Fruit fly (Drosophila melanogaster): Measurements from ENCODE around the gene spict.

The spict gene

DNA sequence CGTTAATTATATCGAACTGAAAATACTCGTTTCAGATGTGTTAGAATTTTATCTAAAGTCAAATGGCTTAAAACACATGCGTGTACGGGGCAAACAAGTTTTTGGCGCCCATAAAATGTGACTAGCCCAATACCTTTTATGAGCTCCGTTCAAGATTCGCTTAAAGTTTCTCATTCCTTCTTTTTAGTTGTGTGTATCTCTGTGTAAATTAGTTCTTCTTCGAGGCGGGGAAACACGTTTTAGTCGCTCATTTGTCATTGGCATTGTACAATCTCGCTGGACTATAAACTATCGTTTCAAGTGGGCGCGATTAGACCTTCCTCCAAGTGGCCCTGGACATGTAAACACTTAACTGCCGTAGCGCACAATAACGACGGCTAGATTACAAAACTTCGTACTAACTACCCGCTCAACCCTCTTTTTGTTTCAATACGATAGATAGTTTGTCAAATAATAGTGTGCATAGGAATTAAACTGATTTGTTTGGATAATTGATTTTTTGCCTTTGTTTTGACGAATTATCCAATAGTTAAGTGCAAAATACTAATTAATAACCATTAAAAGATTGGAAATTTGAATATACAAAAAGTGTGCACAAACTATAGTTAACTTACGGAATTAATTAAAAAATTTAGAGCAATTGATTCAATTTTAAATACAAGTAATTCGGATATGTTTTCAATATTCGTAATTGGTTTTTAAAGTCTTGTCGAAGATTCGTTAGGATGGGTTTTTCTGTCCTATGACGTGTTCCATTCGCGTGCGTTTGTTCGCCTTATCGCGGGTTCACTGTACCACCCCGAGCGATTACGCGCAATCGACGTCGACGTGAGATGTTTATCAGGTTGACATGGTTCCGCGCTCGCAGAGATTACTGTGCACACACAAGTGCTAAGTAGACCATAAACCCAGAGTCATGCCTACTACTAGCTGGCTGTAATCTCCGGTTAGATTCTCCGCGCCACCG, 16.2 kb downstream of the spict start (continued):
- TF ChIP-seq bab2 (GFP tag; optimal IDR thresholded peaks at IDR 0.05): peak; percentile 10
- TF ChIP-seq CG13624 (GFP tag; optimal IDR thresholded peaks at IDR 0.05): peak; percentile 12
- no peak for TF ChIP-seq CG7271 (tag; optimal IDR thresholded peaks at IDR 0.05)
- peak; percentile 57 for TF ChIP-seq D19B (GFP tag; optimal IDR thresholded peaks at IDR 0.05)
- TF ChIP-seq lov (optimal IDR thresholded peaks at IDR 0.05): no peak
- TF ChIP-seq lov (GFP tag; IDR thresholded peaks at IDR 0.05): 0 out of 3 replicates have a peak, but pooled peaks have one; percentile 38
- no peak for TF ChIP-seq CG9797 (GFP tag; optimal IDR thresholded peaks at IDR 0.05)
- peak; percentile 29 for TF ChIP-seq CG4328 (GFP tag; optimal IDR thresholded peaks at IDR 0.05)
- TF ChIP-seq seq (GFP tag; IDR thresholded peaks at IDR 0.05): no peak; the same call in 1 of the 2 replicates
- no peak for TF ChIP-seq lbe (GFP tag; optimal IDR thresholded peaks at IDR 0.05)
- TF ChIP-seq H2.0 (GFP tag; IDR thresholded peaks at IDR 0.05): 0 out of 2 replicates have a peak, but pooled peaks have one; percentile 7
- no peak for TF ChIP-seq schlank (tag; optimal IDR thresholded peaks at IDR 0.05)
- peak; percentile 62 for TF ChIP-seq Fer1 (GFP tag; optimal IDR thresholded peaks at IDR 0.05)
- TF ChIP-seq run (tag; optimal IDR thresholded peaks at IDR 0.05): no peak

DNA sequence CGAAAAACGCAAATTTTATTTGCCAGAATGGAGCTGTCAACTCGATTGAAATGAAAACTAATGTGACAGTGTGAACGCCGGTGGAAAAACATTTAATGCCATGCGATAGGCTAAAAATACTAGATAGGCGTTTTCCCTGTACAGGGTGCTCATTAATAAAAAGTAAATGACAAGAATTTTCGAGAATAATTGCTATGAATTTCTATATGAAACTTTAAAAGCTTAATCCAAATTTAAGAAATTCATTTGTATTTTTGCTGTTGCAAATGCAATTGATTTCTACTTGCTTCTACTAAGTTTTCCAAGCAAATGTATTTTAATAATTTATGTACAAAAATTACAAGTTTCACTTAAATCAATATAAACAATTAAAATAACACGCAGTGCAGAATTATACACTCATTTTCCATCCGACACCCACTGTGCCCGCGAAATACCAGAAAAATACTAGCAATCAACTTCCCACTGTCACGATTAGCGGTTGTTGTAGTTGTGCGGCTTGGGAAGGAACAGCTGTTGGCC, 17.3 kb downstream of the spict start, which contains the start of gene Pih1D1:
TSS of gene Pih1D1 (minus strand) at position 50 of the 522 bp plus-strand sequence.
- TF ChIP-seq pita (GFP tag; optimal IDR thresholded peaks at IDR 0.05) (no peak), Myb (GFP tag; optimal IDR thresholded peaks at IDR 0.05) (peak; percentile 76), CG8765 (GFP tag; IDR thresholded peaks at IDR 0.05) (peak; percentile 93), CG17612 (GFP tag; IDR thresholded peaks at IDR 0.05) (peak; percentile 85), CG42726 (GFP tag; IDR thresholded peaks at IDR 0.05; ENCODE audit: partially characterized antibody) (no peak), pum (GFP tag; optimal IDR thresholded peaks at IDR 0.05) (peak; percentile 90), Trl (optimal IDR thresholded peaks at IDR 0.05) (no peak), Trl (GFP tag; optimal IDR thresholded peaks at IDR 0.05) (peak; percentile 87), CG6683 (GFP tag; optimal IDR thresholded peaks at IDR 0.05) (peak; percentile 80), CG17802 (tag; optimal IDR thresholded peaks at IDR 0.05) (peak; percentile 82), ftz-f1 (GFP tag; optimal IDR thresholded peaks at IDR 0.05) (no peak), CG8944 (GFP tag; optimal IDR thresholded peaks at IDR 0.05) (peak; percentile 92), CG12236 (GFP tag; optimal IDR thresholded peaks at IDR 0.05) (peak; percentile 85), CG8089 (GFP tag; optimal IDR thresholded peaks at IDR 0.05) (peak; percentile 92), sim (GFP tag; IDR thresholded peaks at IDR 0.05) (peak; percentile 89), NfI (GFP tag; optimal IDR thresholded peaks at IDR 0.05) (peak; percentile 94), Neu2 (GFP tag; optimal IDR thresholded peaks at IDR 0.05; ENCODE audit: borderline replicate concordance) (peak; percentile 44), MTF-1 (GFP tag; optimal IDR thresholded peaks at IDR 0.05; ENCODE audit: borderline replicate concordance) (peak; percentile 57), CG15479 (GFP tag; optimal IDR thresholded peaks at IDR 0.05) (peak; percentile 7), CG4424 (GFP tag; optimal IDR thresholded peaks at IDR 0.05) (peak; percentile 97), Hsf (GFP tag; optimal IDR thresholded peaks at IDR 0.05) (peak; percentile 96), CG1602 (GFP tag; optimal IDR thresholded peaks at IDR 0.05) (peak; percentile 97), en (GFP tag; optimal IDR thresholded peaks at IDR 0.05) (peak; percentile 46), crc (GFP tag; optimal IDR thresholded peaks at IDR 0.05) (peak; percentile 82), CG9215 (GFP tag; IDR thresholded peaks at IDR 0.05) (peak; percentile 96), CG1529 (GFP tag; optimal IDR thresholded peaks at IDR 0.05) (peak; percentile 86), CG6689 (GFP tag; IDR thresholded peaks at IDR 0.05) (peak; percentile 97), klu (GFP tag; IDR thresholded peaks at IDR 0.05) (peak; percentile 97), Dref (GFP tag; IDR thresholded peaks at IDR 0.05) (peak; percentile 31; the same call in 1 of the 2 replicates), esg (GFP tag; conservative IDR thresholded peaks at IDR 0.05) (peak; percentile 97), Ssrp (tag; optimal IDR thresholded peaks at IDR 0.05) (peak; percentile 96), Hmx (GFP tag; optimal IDR thresholded peaks at IDR 0.05) (peak; percentile 91), NC2α (GFP tag; optimal IDR thresholded peaks at IDR 0.05) (peak; percentile 69), Mes4 (GFP tag; optimal IDR thresholded peaks at IDR 0.05) (peak; percentile 85), gt (GFP tag; IDR thresholded peaks at IDR 0.05) (peak; percentile 86)
